Fruit fly (Drosophila melanogaster): ENCODE results near the gene Zip71B.

- TF ChIP-seq Sin3A (optimal IDR thresholded peaks at IDR 0.05), result no peak
- no peak for TF ChIP-seq ttk (optimal IDR thresholded peaks at IDR 0.05)
- TF ChIP-seq psq (optimal IDR thresholded peaks at IDR 0.05), result no peak
These were observed 31.1 kb downstream of the Zip71B start, which contains the start of gene CG32148 for dm6 chr3L:15023192-15023591.
